Worm (Caenorhabditis elegans): ENCODE data around the gene sucl-1.

sucl-1 gene

ce11 chrX:14708176-14708642 lies 45.6 kb upstream of the sucl-1 start (continued):
- TF ChIP-seq set-16 (GFP tag; IDR thresholded peaks at IDR 0.05) (peak; percentile 99), tag-97 (GFP tag; IDR thresholded peaks at IDR 0.05) (no peak), aly-2 (tag; optimal IDR thresholded peaks at IDR 0.05) (no peak), daf-8 (GFP tag; IDR thresholded peaks at IDR 0.05) (no peak), fkh-10 (GFP tag; optimal IDR thresholded peaks at IDR 0.05) (peak; percentile 97), arid-1 (GFP tag; conservative IDR thresholded peaks at IDR 0.05) (peak; percentile 69), ZK337.2 (GFP tag; IDR thresholded peaks at IDR 0.05) (0 out of 2 replicates have a peak, but pooled peaks have one; percentile 44), nhr-41 (GFP tag; IDR thresholded peaks at IDR 0.05) (no peak), zip-2 (tag; optimal IDR thresholded peaks at IDR 0.05) (peak; percentile 45), dve-1 (tag; optimal IDR thresholded peaks at IDR 0.05; ENCODE audit: insufficient read depth) (peak; percentile 90)

ce11 chrX:14709591-14709990 lies 44.2 kb upstream of the sucl-1 start:
- TF ChIP-seq nhr-28 (tag; optimal IDR thresholded peaks at IDR 0.05): peak; percentile 23
- no peak for TF ChIP-seq T26A8.4 (GFP tag; IDR thresholded peaks at IDR 0.05)
- TF ChIP-seq ceh-44 (GFP tag; IDR thresholded peaks at IDR 0.05): no peak
- peak in 1 of 2 experiments; percentile 10 for TF ChIP-seq mdl-1 (tag; optimal IDR thresholded peaks at IDR 0.05)
- TF ChIP-seq Y75B8A.6 (GFP tag; IDR thresholded peaks at IDR 0.05): no peak
- no peak for TF ChIP-seq lin-15B (tag; optimal IDR thresholded peaks at IDR 0.05)
- peak; percentile 21; the same call in 1 of the 2 replicates for TF ChIP-seq dmd-6 (GFP tag; IDR thresholded peaks at IDR 0.05)
- no peak for TF ChIP-seq unc-130 (GFP tag; optimal IDR thresholded peaks at IDR 0.05)
- TF ChIP-seq nhr-41 (GFP tag; IDR thresholded peaks at IDR 0.05): no peak

ce11 chrX:14711168-14711629 lies 42.6 kb upstream of the sucl-1 start, which contains the start of gene atrn-1:
atrn-1 (plus strand) TSS chrX:14711579.
- TF ChIP-seq nhr-76 (tag; optimal IDR thresholded peaks at IDR 0.05) (no peak), hmg-1.1 (GFP tag; IDR thresholded peaks at IDR 0.05) (0 out of 2 replicates have a peak, but pooled peaks have one; percentile 21), zip-11 (GFP tag; IDR thresholded peaks at IDR 0.05) (no peak), lin-1 (GFP tag; IDR thresholded peaks at IDR 0.05) (no peak), ceh-28 (tag; optimal IDR thresholded peaks at IDR 0.05) (peak; percentile 57), T26A8.4 (GFP tag; IDR thresholded peaks at IDR 0.05) (no peak), zfp-2 (tag; optimal IDR thresholded peaks at IDR 0.05) (no peak), vab-7 (GFP tag; IDR thresholded peaks at IDR 0.05) (no peak), ceh-62 (tag; optimal IDR thresholded peaks at IDR 0.05) (no peak), ceh-44 (GFP tag; IDR thresholded peaks at IDR 0.05) (no peak), dpl-1 (GFP tag; optimal IDR thresholded peaks at IDR 0.05) (no peak), ZK546.5 (tag; optimal IDR thresholded peaks at IDR 0.05) (no peak), ceh-32 (tag; optimal IDR thresholded peaks at IDR 0.05; ENCODE audit: poor library complexity) (no peak), mxl-3 (GFP tag; optimal IDR thresholded peaks at IDR 0.05) (peak; percentile 6), saeg-2 (GFP tag; IDR thresholded peaks at IDR 0.05) (no peak), nhr-6 (tag; optimal IDR thresholded peaks at IDR 0.05) (no peak), zfp-3 (GFP tag; conservative IDR thresholded peaks at IDR 0.05) (no peak), fkh-10 (GFP tag; optimal IDR thresholded peaks at IDR 0.05) (no peak), hlh-11 (tag; optimal IDR thresholded peaks at IDR 0.05) (peak; percentile 23), zip-2 (tag; optimal IDR thresholded peaks at IDR 0.05) (no peak), aha-1 (tag) (peak; percentile 45), snpc-1.2 (GFP tag; IDR thresholded peaks at IDR 0.05) (no peak), mep-1 (tag; optimal IDR thresholded peaks at IDR 0.05) (peak; percentile 15), unc-62 (GFP tag; optimal IDR thresholded peaks at IDR 0.05 in 1 of 2) (peak in 1 of 2 experiments; percentile 54), unc-62 (tag; optimal IDR thresholded peaks at IDR 0.05) (no peak), cey-2 (tag; optimal IDR thresholded peaks at IDR 0.05; ENCODE audit: borderline replicate concordance, insufficient read depth) (no peak), nhr-28 (tag; optimal IDR thresholded peaks at IDR 0.05) (peak; percentile 2), php-3 (GFP tag; IDR thresholded peaks at IDR 0.05) (no peak)
